Fruit fly (Drosophila melanogaster): Measurements from ENCODE around the gene rdx.

- peak; percentile 96 for TF ChIP-seq CG9817 (tag; optimal IDR thresholded peaks at IDR 0.05)
- TF ChIP-seq row (GFP tag; IDR thresholded peaks at IDR 0.05): peak; percentile 98
- TF ChIP-seq CG16863 (GFP tag; optimal IDR thresholded peaks at IDR 0.05): peak; percentile 75
- no peak for TF ChIP-seq mld (GFP tag; IDR thresholded peaks at IDR 0.05; ENCODE audit: partially characterized antibody)
- TF ChIP-seq dmrt99B (tag; optimal IDR thresholded peaks at IDR 0.05): peak; percentile 98
- peak; percentile 86 for TF ChIP-seq CG8359 (GFP tag; optimal IDR thresholded peaks at IDR 0.05; ENCODE audit: borderline replicate concordance)
- peak in 1 of 2 experiments; percentile 59 for TF ChIP-seq insv (GFP tag; optimal IDR thresholded peaks at IDR 0.05)
- TF ChIP-seq fd64A (GFP tag; optimal IDR thresholded peaks at IDR 0.05): peak; percentile 93
- TF ChIP-seq Myb (GFP tag; optimal IDR thresholded peaks at IDR 0.05): peak; percentile 50
- TF ChIP-seq CG6654 (GFP tag; optimal IDR thresholded peaks at IDR 0.05): peak; percentile 88
- no peak for TF ChIP-seq amos (GFP tag; IDR thresholded peaks at IDR 0.05; ENCODE audit: partially characterized antibody)
These were observed 21.4 kb upstream of the rdx start for dm6 chr3R:14053037-14053808.

All from whole organism, embryonic.